Worm (Caenorhabditis elegans) whole organism, L4/young adult: ENCODE measurements around the gene msp-45.

Source experiments
- W03F9.2 ChIP-seq: fragments of 150-350 bp; optimal IDR thresholded peaks from 2 replicates; lab custom pipeline; 2014; ENCODE audit warnings: missing biosample characterization, missing genetic modification characterization
- dao-5 ChIP-seq: sonication (generic microtip); optimal IDR thresholded peaks from 2 replicates; lab custom pipeline; 2016; ENCODE audit warnings: missing genotype, missing genetic modification characterization, moderate library complexity, missing compliant biosample characterization
- him-1 ChIP-seq: sonication (generic microtip); optimal IDR thresholded peaks from 2 replicates; lab custom pipeline; 2016; ENCODE audit warnings: missing genotype, missing genetic modification reagents, missing genetic modification characterization, missing compliant biosample characterization

DNA sequence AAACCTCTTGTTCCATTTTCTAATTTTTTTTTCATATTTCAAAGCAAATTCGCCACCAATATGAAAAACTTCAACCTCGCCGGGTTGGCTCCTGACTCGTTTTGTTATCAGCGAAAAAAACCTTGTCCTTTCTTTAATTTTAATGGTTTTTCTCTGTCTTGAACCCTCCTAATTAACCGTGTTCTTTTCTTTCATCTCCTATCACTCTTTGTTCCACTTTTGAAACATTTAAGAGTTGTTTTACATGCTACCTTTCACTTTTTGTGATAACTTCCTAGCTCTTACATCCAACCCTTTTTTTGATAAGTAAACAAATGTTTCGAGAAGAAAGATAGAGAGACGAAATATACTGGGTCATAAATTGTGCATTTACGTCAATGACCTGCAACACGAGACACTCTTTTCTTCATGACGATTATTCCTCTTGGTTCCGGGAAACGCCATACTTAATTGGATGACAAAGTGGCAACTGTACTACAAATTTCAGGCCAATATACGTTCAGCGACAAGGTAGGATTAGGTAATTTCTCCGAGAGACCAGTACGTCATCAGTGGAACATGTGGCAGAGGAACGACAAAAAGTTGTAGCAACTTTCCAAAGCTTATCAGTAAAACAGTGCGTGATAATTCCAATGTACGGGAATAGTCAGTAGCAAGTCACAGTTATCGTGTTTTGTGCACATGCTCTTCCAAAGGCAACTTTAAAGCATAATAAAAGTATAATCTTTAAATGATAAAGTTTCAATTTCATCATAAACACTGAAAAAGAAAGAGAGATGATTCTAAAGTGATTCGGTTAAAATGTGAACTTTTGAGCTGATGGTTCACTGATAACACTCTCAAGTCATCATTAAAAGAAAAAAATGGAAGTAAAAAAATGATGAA, 28.0 kb upstream of the msp-45 start:
- TF ChIP-seq him-1 (tag; lab: Kevin White, UChicago): no peak
- no peak for TF ChIP-seq W03F9.2 (tag; lab: Kevin White, UChicago)
- TF ChIP-seq dao-5 (tag; lab: Kevin White, UChicago): no peak
